Fruit fly (Drosophila melanogaster) whole organism, embryonic: ENCODE results near the gene dgt2.

ENCODE experiments used
- CG11398 ChIP-seq: fragments of 200-800 bp; sonication (Bioruptor generic); optimal IDR thresholded peaks from 2 replicates; lab custom pipeline; 2016; ENCODE audit warnings: missing biosample characterization, missing genetic modification characterization
- CG8944 ChIP-seq: fragments of 200-800 bp; sonication (Bioruptor generic); optimal IDR thresholded peaks from 3 replicates; lab custom pipeline; 2016; ENCODE audit warnings: missing biosample characterization, missing genetic modification characterization
- Spps ChIP-seq: fragments of 200-800 bp; sonication (Bioruptor generic); optimal IDR thresholded peaks from 2 replicates; lab custom pipeline; 2018; ENCODE audit warnings: missing biosample characterization, mild to moderate bottlenecking, missing genetic modification characterization
- Vsx1 ChIP-seq: fragments of 200-800 bp; sonication (Bioruptor generic); optimal IDR thresholded peaks from 2 replicates; lab custom pipeline; 2017; ENCODE audit warnings: missing biosample characterization, mild to moderate bottlenecking, missing genetic modification characterization, missing genetic modification reagents
- fru ChIP-seq: fragments of >200 bp; optimal IDR thresholded peaks from 2 replicates; lab custom pipeline; 2017

DNA sequence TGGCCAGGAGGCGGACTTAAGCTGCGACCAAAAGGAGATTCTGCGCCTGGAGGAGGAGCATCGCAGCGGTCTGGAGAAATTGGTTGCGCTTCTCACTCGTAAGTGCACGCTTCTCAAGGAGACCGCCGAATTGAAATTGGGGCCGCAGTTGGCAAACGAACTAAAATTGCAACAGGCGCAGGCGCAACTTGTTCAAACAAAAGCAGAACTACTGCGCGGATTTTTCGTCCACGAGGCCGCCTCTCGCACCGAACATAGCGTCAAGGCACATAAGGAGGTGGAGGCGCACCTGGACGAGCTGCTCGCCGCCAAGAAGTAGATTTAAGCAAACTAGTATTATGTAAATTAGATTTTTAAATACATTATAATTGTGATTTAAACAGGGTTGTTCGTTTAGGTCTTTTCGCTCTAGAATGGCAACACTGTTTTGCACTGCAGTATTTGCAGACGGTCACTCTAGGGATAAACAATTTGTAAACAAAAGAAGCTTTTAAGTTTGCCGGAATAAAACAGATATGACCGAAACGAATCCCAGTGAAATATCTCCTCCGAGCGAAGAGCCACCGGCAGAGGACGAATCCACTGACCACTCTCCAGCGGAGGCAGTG is 826 bp downstream of the dgt2 start, which contains the start of gene escl:
- no peak for TF ChIP-seq Spps (tag; lab: Kevin White, UChicago)
- TF ChIP-seq CG11398 (GFP tag; lab: Kevin White, UChicago) = no peak
- TF ChIP-seq Vsx1 (GFP tag; lab: Kevin White, UChicago) = no peak
- no peak for TF ChIP-seq CG8944 (GFP tag; lab: Kevin White, UChicago)
- no peak for TF ChIP-seq fru (lab: Kevin White, UChicago)
